Fruit fly (Drosophila melanogaster) whole organism, prepupa: Measurements from ENCODE around the gene CG18765.

ENCODE experiments used
- CG10669 ChIP-seq: fragments of 200-800 bp; sonication (Bioruptor generic); optimal IDR thresholded peaks from 3 replicates; lab custom pipeline; 2018; ENCODE audit warnings: missing biosample characterization, mild to moderate bottlenecking, missing genetic modification characterization, moderate library complexity
- CG11294 ChIP-seq: fragments of 200-800 bp; sonication (Bioruptor generic); IDR thresholded peaks from 2 replicates; pipeline ENCODE4 v1.3.6; 2022; ENCODE audit warnings: missing biosample characterization, missing genetic modification characterization
- CG11762 ChIP-seq: fragments of 200-800 bp; sonication (Bioruptor generic); optimal IDR thresholded peaks from 3 replicates; lab custom pipeline; 2016; ENCODE audit warnings: missing biosample characterization, missing genetic modification characterization; ENCODE audit not compliant: insufficient read depth
- CG11902 ChIP-seq: fragments of 200-800 bp; sonication (Bioruptor generic); optimal IDR thresholded peaks from 3 replicates; lab custom pipeline; 2016; ENCODE audit warnings: missing biosample characterization, missing genetic modification characterization
- CG15336 ChIP-seq: fragments of 200-800 bp; sonication (Bioruptor generic); IDR thresholded peaks from 2 replicates; pipeline ENCODE4 v1.3.6; 2022; ENCODE audit warnings: missing biosample characterization, missing genetic modification characterization
- CG1621 ChIP-seq: fragments of 200-800 bp; sonication (Bioruptor generic); optimal IDR thresholded peaks from 3 replicates; lab custom pipeline; 2018; ENCODE audit warnings: missing biosample characterization, mild to moderate bottlenecking, missing genetic modification characterization
- CG16779 ChIP-seq: fragments of 200-800 bp; sonication (Bioruptor generic); optimal IDR thresholded peaks from 3 replicates; lab custom pipeline; 2017; ENCODE audit warnings: missing biosample characterization, mild to moderate bottlenecking, missing genetic modification characterization
- CG3032 ChIP-seq: fragments of 200-800 bp; optimal IDR thresholded peaks from 2 replicates; lab custom pipeline; 2019; ENCODE audit warnings: missing biosample characterization, mild to moderate bottlenecking, missing genetic modification characterization, moderate library complexity
- CG31627 ChIP-seq: fragments of 200-800 bp; sonication (Bioruptor generic); optimal IDR thresholded peaks from 3 replicates; lab custom pipeline; 2016; ENCODE audit warnings: missing biosample characterization, missing genetic modification characterization
- CG32006 ChIP-seq: fragments of 200-800 bp; sonication (Bioruptor generic); optimal IDR thresholded peaks from 3 replicates; lab custom pipeline; 2017; ENCODE audit warnings: missing biosample characterization, mild to moderate bottlenecking, missing genetic modification characterization
- CG34406 ChIP-seq: fragments of 200-800 bp; sonication (Bioruptor generic); optimal IDR thresholded peaks from 3 replicates; lab custom pipeline; 2016; ENCODE audit warnings: missing biosample characterization, missing genetic modification characterization
- CG3919 ChIP-seq: fragments of 200-800 bp; sonication (Bioruptor generic); optimal IDR thresholded peaks from 3 replicates; lab custom pipeline; 2016; ENCODE audit warnings: missing biosample characterization, missing genetic modification characterization
- CG4318 ChIP-seq: fragments of 200-800 bp; sonication (Bioruptor generic); optimal IDR thresholded peaks from 3 replicates; lab custom pipeline; 2017; ENCODE audit warnings: missing biosample characterization, mild to moderate bottlenecking, missing genetic modification characterization
- CG6163 ChIP-seq: fragments of 200-800 bp; sonication (Bioruptor generic); IDR thresholded peaks from 3 replicates; pipeline ENCODE4 v1.3.6; 2022; ENCODE audit warnings: missing biosample characterization, missing genetic modification characterization
- CG6276 ChIP-seq: fragments of 200-800 bp; sonication (Bioruptor generic); optimal IDR thresholded peaks from 2 replicates; lab custom pipeline; 2017; ENCODE audit warnings: missing biosample characterization, mild to moderate bottlenecking, missing genetic modification characterization
- CG6808 ChIP-seq: fragments of 200-800 bp; sonication (Bioruptor generic); optimal IDR thresholded peaks from 3 replicates; lab custom pipeline; 2017; ENCODE audit warnings: missing biosample characterization, missing genetic modification characterization, mild to moderate bottlenecking, moderate library complexity, missing genetic modification reagents
- CG6854 ChIP-seq: fragments of 200-800 bp; sonication (Bioruptor generic); optimal IDR thresholded peaks from 2 replicates; lab custom pipeline; 2017; ENCODE audit warnings: missing biosample characterization, mild to moderate bottlenecking, missing genetic modification characterization
- CG7368 ChIP-seq: fragments of 200-800 bp; sonication (Bioruptor generic); optimal IDR thresholded peaks from 3 replicates; lab custom pipeline; 2016; ENCODE audit warnings: missing biosample characterization, missing genetic modification characterization
- CG8119 ChIP-seq: fragments of 200-800 bp; sonication (Bioruptor generic); IDR thresholded peaks from 3 replicates; pipeline ENCODE4 v1.3.6; 2022; ENCODE audit warnings: missing biosample characterization, missing genetic modification characterization
- CG8319 ChIP-seq: fragments of 200-800 bp; sonication (Bioruptor generic); optimal IDR thresholded peaks from 3 replicates; lab custom pipeline; 2016; ENCODE audit warnings: missing biosample characterization, missing genetic modification characterization
- CG8632 ChIP-seq: fragments of 200-800 bp; sonication (Bioruptor generic); optimal IDR thresholded peaks from 3 replicates; lab custom pipeline; 2016; ENCODE audit warnings: missing biosample characterization, missing genetic modification characterization
- CG9139 ChIP-seq: fragments of 200-800 bp; sonication (Bioruptor generic); optimal IDR thresholded peaks from 3 replicates; lab custom pipeline; 2017; ENCODE audit warnings: missing biosample characterization, mild to moderate bottlenecking, missing genetic modification characterization
- Eip75B ChIP-seq: fragments of 200-800 bp; sonication (Bioruptor generic); optimal IDR thresholded peaks from 3 replicates; lab custom pipeline; 2016; ENCODE audit warnings: missing biosample characterization, missing genetic modification characterization
- Eip78C ChIP-seq: fragments of 200-800 bp; sonication (Bioruptor generic); peaks from one replicate; lab custom pipeline; 2016; ENCODE audit warnings: missing biosample characterization, missing genetic modification characterization
- Eip93F ChIP-seq: fragments of 200-800 bp; sonication (Bioruptor generic); optimal IDR thresholded peaks from 2 replicates; lab custom pipeline; 2016; ENCODE audit warnings: missing biosample characterization, mild to moderate bottlenecking, missing genetic modification characterization
- Ets21C ChIP-seq: fragments of 200-800 bp; sonication (Bioruptor generic); optimal IDR thresholded peaks from 3 replicates; lab custom pipeline; 2016; ENCODE audit warnings: missing biosample characterization, missing genetic modification characterization
- Hr39 ChIP-seq: fragments of 200-800 bp; sonication (Bioruptor generic); optimal IDR thresholded peaks from 2 replicates; lab custom pipeline; 2016; ENCODE audit warnings: missing biosample characterization, missing genetic modification characterization
- Hr4 ChIP-seq: fragments of 200-800 bp; sonication (Bioruptor generic); optimal IDR thresholded peaks from 3 replicates; lab custom pipeline; 2016; ENCODE audit warnings: missing biosample characterization, missing genetic modification characterization
- Lpt ChIP-seq: fragments of 200-800 bp; sonication (Bioruptor generic); optimal IDR thresholded peaks from 3 replicates; lab custom pipeline; 2016; ENCODE audit warnings: missing biosample characterization, missing genetic modification characterization
- Met ChIP-seq: fragments of 200-800 bp; sonication (Bioruptor generic); optimal IDR thresholded peaks from 3 replicates; lab custom pipeline; 2016; ENCODE audit warnings: missing biosample characterization, missing genetic modification characterization
- OdsH ChIP-seq: fragments of 200-800 bp; sonication (Bioruptor generic); optimal IDR thresholded peaks from 3 replicates; lab custom pipeline; 2016; ENCODE audit warnings: missing biosample characterization, missing genetic modification characterization
- Smox ChIP-seq: fragments of 200-800 bp; sonication (Bioruptor generic); optimal IDR thresholded peaks from 3 replicates; lab custom pipeline; 2016; ENCODE audit warnings: missing biosample characterization, missing genetic modification characterization
- Sox102F ChIP-seq: fragments of 200-800 bp; sonication (Bioruptor generic); optimal IDR thresholded peaks from 2 replicates; lab custom pipeline; 2016; ENCODE audit warnings: missing biosample characterization, mild to moderate bottlenecking, missing genetic modification characterization
- Sox14 ChIP-seq: fragments of 200-800 bp; sonication (Bioruptor generic); optimal IDR thresholded peaks from 3 replicates; lab custom pipeline; 2016; ENCODE audit warnings: missing biosample characterization, missing genetic modification characterization
- cyc ChIP-seq: fragments of 200-800 bp; sonication (Bioruptor generic); optimal IDR thresholded peaks from 3 replicates; lab custom pipeline; 2016; ENCODE audit warnings: missing biosample characterization, missing genetic modification characterization
- dsx ChIP-seq: fragments of 200-800 bp; optimal IDR thresholded peaks from 3 replicates; lab custom pipeline; 2019; ENCODE audit warnings: missing biosample characterization, mild to moderate bottlenecking, missing genetic modification characterization, moderate library complexity; ENCODE audit not compliant: poor library complexity, severe bottlenecking
- eg ChIP-seq: fragments of 200-800 bp; sonication (Bioruptor generic); IDR thresholded peaks from 3 replicates; pipeline ENCODE4 v1.3.6; 2022; ENCODE audit warnings: missing biosample characterization, missing genetic modification characterization
- esn ChIP-seq: fragments of 200-800 bp; sonication (Bioruptor generic); optimal IDR thresholded peaks from 2 replicates; lab custom pipeline; 2016; ENCODE audit warnings: missing biosample characterization, mild to moderate bottlenecking, missing genetic modification characterization, moderate library complexity
- fd59A ChIP-seq: fragments of 200-800 bp; sonication (Bioruptor generic); optimal IDR thresholded peaks from 2 replicates; lab custom pipeline; 2017; ENCODE audit warnings: missing biosample characterization, mild to moderate bottlenecking, missing genetic modification characterization, missing genetic modification reagents
- fd85E ChIP-seq: fragments of 200-800 bp; sonication (Bioruptor generic); optimal IDR thresholded peaks from 3 replicates; lab custom pipeline; 2016; ENCODE audit warnings: missing biosample characterization, missing genetic modification characterization
- lz ChIP-seq: fragments of 200-800 bp; sonication (Bioruptor generic); optimal IDR thresholded peaks from 3 replicates; lab custom pipeline; 2016; ENCODE audit warnings: missing biosample characterization, missing genetic modification characterization
- salr ChIP-seq, 2 experiments: fragments of 200-800 bp; sonication (Bioruptor generic); optimal IDR thresholded peaks; 3 replicates each; lab custom pipeline; 2016 to 2018; ENCODE audit warnings: missing biosample characterization in 2 of 2, missing genetic modification characterization in 2 of 2, mild to moderate bottlenecking in 1 of 2
- spab ChIP-seq: fragments of 200-800 bp; sonication (Bioruptor generic); optimal IDR thresholded peaks from 2 replicates; lab custom pipeline; 2017; ENCODE audit warnings: missing biosample characterization, mild to moderate bottlenecking, missing genetic modification characterization, missing genetic modification reagents
- svp ChIP-seq: fragments of 200-800 bp; sonication (Bioruptor generic); peaks from one replicate; lab custom pipeline; 2016; ENCODE audit warnings: missing biosample characterization, missing genetic modification characterization
- topi ChIP-seq: fragments of 200-800 bp; sonication (Bioruptor generic); optimal IDR thresholded peaks from 3 replicates; lab custom pipeline; 2016; ENCODE audit warnings: missing biosample characterization, missing genetic modification characterization
- vri ChIP-seq: fragments of 200-800 bp; sonication (Bioruptor generic); optimal IDR thresholded peaks from 3 replicates; lab custom pipeline; 2016; ENCODE audit warnings: missing biosample characterization, mild to moderate bottlenecking, missing genetic modification characterization

CG18765 gene

dm6 chr3R:11661712-11662111 lies 29.9 kb downstream of the CG18765 start (continued):
- peak; percentile 51 for TF ChIP-seq CG3919
- TF ChIP-seq CG1621 (tag; lab: Kevin White, UChicago): peak; percentile 21
- peak; percentile 57 for TF ChIP-seq Lpt (GFP tag; lab: Kevin White, UChicago)
- TF ChIP-seq Hr39 (GFP tag; lab: Kevin White, UChicago): no peak
- TF ChIP-seq Sox14 (GFP tag; lab: Kevin White, UChicago): peak; percentile 37
- peak; percentile 55 for TF ChIP-seq dsx (GFP tag; lab: Kevin White, UChicago)
- TF ChIP-seq Eip75B (GFP tag; lab: Kevin White, UChicago): no peak
- TF ChIP-seq CG9139 (GFP tag; lab: Kevin White, UChicago): no peak

dm6 chr3R:11661187-11661586 lies 30.4 kb downstream of the CG18765 start:
- TF ChIP-seq CG6276 (GFP tag; lab: Kevin White, UChicago) (peak; percentile 14), topi (GFP tag; lab: Kevin White, UChicago) (no peak), eg (GFP tag; lab: Robert Waterston, UW) (peak; percentile 8; the same call in 1 of the 3 replicates), CG15336 (GFP tag; lab: Robert Waterston, UW) (peak; percentile 30; the same call in 1 of the 2 replicates), CG8632 (GFP tag; lab: Kevin White, UChicago) (no peak), Eip78C (GFP tag; lab: Kevin White, UChicago) (no peak)

- TF ChIP-seq svp (GFP tag; lab: Kevin White, UChicago) (peak; percentile 98), CG11762 (peak; percentile 77), eg (GFP tag; lab: Robert Waterston, UW) (peak; percentile 75), CG8319 (peak; percentile 83), CG6808 (GFP tag; lab: Kevin White, UChicago) (peak; percentile 84), CG8119 (GFP tag; lab: Robert Waterston, UW) (peak; percentile 67), lz (peak; percentile 84), CG6163 (GFP tag; lab: Robert Waterston, UW) (peak; percentile 89), CG31627 (peak; percentile 81), Hr39 (GFP tag; lab: Kevin White, UChicago) (peak; percentile 85), CG10669 (GFP tag; lab: Kevin White, UChicago) (peak; percentile 88), CG11294 (0 out of 2 replicates have a peak, but pooled peaks have one; percentile 25), OdsH (GFP tag; lab: Kevin White, UChicago) (peak; percentile 87), Hr4 (GFP tag; lab: Kevin White, UChicago) (peak; percentile 60), CG34406 (peak; percentile 83), Eip93F (GFP tag; lab: Kevin White, UChicago) (peak; percentile 10), CG6854 (GFP tag; lab: Kevin White, UChicago) (peak; percentile 69), cyc (GFP tag; lab: Kevin White, UChicago) (peak; percentile 88), CG3919 (peak; percentile 91), vri (peak; percentile 90), fd59A (GFP tag; lab: Kevin White, UChicago) (peak; percentile 71), spab (GFP tag; lab: Kevin White, UChicago) (peak; percentile 81), CG3032 (tag; lab: Kevin White, UChicago) (peak; percentile 84), CG8632 (GFP tag; lab: Kevin White, UChicago) (peak; percentile 76), topi (GFP tag; lab: Kevin White, UChicago) (peak; percentile 89), fd85E (GFP tag; lab: Kevin White, UChicago) (no peak), salr (GFP tag; optimal IDR thresholded peaks at IDR 0.05; lab: Kevin White, UChicago) (peak; percentile 47 to 70), dsx (GFP tag; lab: Kevin White, UChicago) (peak; percentile 90), CG4318 (GFP tag; lab: Kevin White, UChicago) (peak; percentile 25), CG7368 (peak; percentile 86), CG16779 (peak; percentile 53), Sox102F (GFP tag; lab: Kevin White, UChicago) (peak; percentile 89), Eip75B (GFP tag; lab: Kevin White, UChicago) (peak; percentile 91), Ets21C (GFP tag; lab: Kevin White, UChicago) (peak; percentile 77), Sox14 (GFP tag; lab: Kevin White, UChicago) (peak; percentile 90), esn (peak; percentile 91), Met (peak; percentile 91), Smox (GFP tag; lab: Kevin White, UChicago) (peak; percentile 86), CG11902 (GFP tag; lab: Kevin White, UChicago) (peak; percentile 64), CG9139 (GFP tag; lab: Kevin White, UChicago) (peak; percentile 76), CG32006 (GFP tag; lab: Kevin White, UChicago) (peak; percentile 69)
Observed at dm6 chr3R:11657786-11658193, 33.8 kb downstream of the CG18765 start.
